Fruit fly (Drosophila melanogaster) whole organism, embryonic: Measurements from ENCODE around the gene vas.
A peak's percentile ranks its signal among the peaks of the same experiment; 100 is the strongest.

Source experiments
- Bgb ChIP-seq: fragments of 200-800 bp; sonication (Bioruptor generic); IDR thresholded peaks from 2 replicates; pipeline ENCODE4 v1.3.6; 2022; ENCODE audit warnings: missing biosample characterization, missing genetic modification characterization; ENCODE audit not compliant: partially characterized antibody
- Blimp-1 ChIP-seq: fragments of 200-800 bp; sonication (Bioruptor generic); optimal IDR thresholded peaks from 3 replicates; lab custom pipeline; 2018; ENCODE audit warnings: missing biosample characterization, missing genetic modification characterization, mild to moderate bottlenecking, moderate library complexity, missing genetic modification reagents
- CG10267 ChIP-seq: fragments of 200-800 bp; sonication (Bioruptor generic); optimal IDR thresholded peaks from 2 replicates; lab custom pipeline; 2018; ENCODE audit warnings: missing biosample characterization, mild to moderate bottlenecking, missing genetic modification characterization, moderate library complexity
- CG11085 ChIP-seq: fragments of 200-800 bp; sonication (Bioruptor generic); IDR thresholded peaks from 2 replicates; pipeline ENCODE4 v1.3.6; 2022; ENCODE audit warnings: missing biosample characterization, missing genetic modification characterization
- CG11247 ChIP-seq: fragments of 200-800 bp; sonication (Bioruptor generic); IDR thresholded peaks from 2 replicates; pipeline ENCODE4 v1.3.6; 2022; ENCODE audit warnings: missing biosample characterization, missing genetic modification characterization
- CG11504 ChIP-seq: fragments of 200-800 bp; sonication (Bioruptor generic); optimal IDR thresholded peaks from 3 replicates; lab custom pipeline; 2019; ENCODE audit warnings: missing biosample characterization, mild to moderate bottlenecking, missing genetic modification characterization, moderate library complexity
- CG12071 ChIP-seq: fragments of 200-800 bp; sonication (Bioruptor generic); optimal IDR thresholded peaks from 3 replicates; lab custom pipeline; 2018; ENCODE audit warnings: missing biosample characterization, mild to moderate bottlenecking, missing genetic modification characterization
- CG1233 ChIP-seq: fragments of 200-800 bp; sonication (Bioruptor generic); optimal IDR thresholded peaks from 4 replicates; lab custom pipeline; 2018; ENCODE audit warnings: missing biosample characterization, mild to moderate bottlenecking, missing genetic modification characterization
- CG12744 ChIP-seq: fragments of 200-800 bp; sonication (Bioruptor generic); optimal IDR thresholded peaks from 2 replicates; lab custom pipeline; 2016; ENCODE audit warnings: missing biosample characterization, missing genetic modification characterization
- CG14050 ChIP-seq: fragments of 200-800 bp; sonication (Bioruptor generic); IDR thresholded peaks from 3 replicates; pipeline ENCODE4 v1.3.6; 2022; ENCODE audit warnings: missing biosample characterization, missing genetic modification characterization
- CG14965 ChIP-seq: fragments of 200-800 bp; sonication (Bioruptor generic); optimal IDR thresholded peaks from 2 replicates; lab custom pipeline; 2016; ENCODE audit warnings: missing biosample characterization, missing genetic modification characterization, borderline replicate concordance
- CG15514 ChIP-seq: fragments of 200-800 bp; sonication (Bioruptor generic); optimal IDR thresholded peaks from 3 replicates; lab custom pipeline; 2017; ENCODE audit warnings: missing biosample characterization, missing genetic modification characterization, mild to moderate bottlenecking, moderate library complexity, missing genetic modification reagents
- CG16779 ChIP-seq: fragments of 200-800 bp; sonication (Bioruptor generic); IDR thresholded peaks from 2 replicates; pipeline ENCODE4 v1.3.6; 2022; ENCODE audit warnings: missing biosample characterization, missing genetic modification characterization
- CG17829 ChIP-seq: fragments of 200-800 bp; optimal IDR thresholded peaks from 2 replicates; lab custom pipeline; 2019; ENCODE audit warnings: missing biosample characterization, mild to moderate bottlenecking, missing genetic modification characterization, moderate library complexity
- CG1832 ChIP-seq: fragments of 200-800 bp; sonication (Bioruptor generic); optimal IDR thresholded peaks from 2 replicates; lab custom pipeline; 2017; ENCODE audit warnings: missing biosample characterization, mild to moderate bottlenecking, missing genetic modification characterization, inconsistent platforms
- CG2678 ChIP-seq: fragments of 200-800 bp; sonication (Bioruptor generic); optimal IDR thresholded peaks from 3 replicates; lab custom pipeline; 2019; ENCODE audit warnings: missing biosample characterization, mild to moderate bottlenecking, missing genetic modification characterization, moderate library complexity
- CG30403 ChIP-seq: fragments of 200-800 bp; sonication (Bioruptor generic); optimal IDR thresholded peaks from 3 replicates; lab custom pipeline; 2016; ENCODE audit warnings: missing biosample characterization, missing genetic modification characterization
- CG31441 ChIP-seq: fragments of 200-800 bp; sonication (Bioruptor generic); IDR thresholded peaks from 2 replicates; pipeline ENCODE4 v1.3.6; 2022; ENCODE audit warnings: missing biosample characterization, missing genetic modification characterization
- CG33557 ChIP-seq: fragments of 200-800 bp; sonication (Bioruptor generic); optimal IDR thresholded peaks from 2 replicates; lab custom pipeline; 2019; ENCODE audit warnings: missing biosample characterization, mild to moderate bottlenecking, missing genetic modification characterization, moderate library complexity
- CG3838 ChIP-seq: fragments of 200-800 bp; sonication (Bioruptor generic); optimal IDR thresholded peaks from 3 replicates; lab custom pipeline; 2016; ENCODE audit warnings: missing biosample characterization, missing genetic modification characterization
- CG4730 ChIP-seq: fragments of 200-800 bp; sonication (Bioruptor generic); IDR thresholded peaks from 2 replicates; pipeline ENCODE4 v1.3.6; 2022; ENCODE audit warnings: missing biosample characterization, missing genetic modification characterization
- CG6175 ChIP-seq: fragments of 200-800 bp; sonication (Bioruptor generic); IDR thresholded peaks from 3 replicates; pipeline ENCODE4 v1.3.6; 2022; ENCODE audit warnings: missing biosample characterization, missing genetic modification characterization
- CG6765 ChIP-seq: fragments of 200-800 bp; sonication (Bioruptor generic); optimal IDR thresholded peaks from 3 replicates; lab custom pipeline; 2017; ENCODE audit warnings: missing biosample characterization, mild to moderate bottlenecking, missing genetic modification characterization
- CG8089 ChIP-seq: fragments of 200-800 bp; sonication (Bioruptor generic); optimal IDR thresholded peaks from 3 replicates; lab custom pipeline; 2016; ENCODE audit warnings: missing biosample characterization, missing genetic modification characterization
- CTCF ChIP-seq: fragments of 200-800 bp; sonication (Bioruptor generic); optimal IDR thresholded peaks from 2 replicates; lab custom pipeline; 2017; ENCODE audit warnings: missing biosample characterization, mild to moderate bottlenecking, missing genetic modification characterization, moderate library complexity
- D19A ChIP-seq: fragments of 200-800 bp; optimal IDR thresholded peaks from 3 replicates; lab custom pipeline; 2019; ENCODE audit warnings: missing biosample characterization, mild to moderate bottlenecking, missing genetic modification characterization, moderate library complexity
- Dip3 ChIP-seq: fragments of 200-800 bp; sonication (Bioruptor generic); optimal IDR thresholded peaks from 3 replicates; lab custom pipeline; 2016; ENCODE audit warnings: missing biosample characterization, missing genetic modification characterization
- Fer3 ChIP-seq: fragments of 200-800 bp; sonication (Bioruptor generic); optimal IDR thresholded peaks from 2 replicates; lab custom pipeline; 2018; ENCODE audit warnings: missing biosample characterization, mild to moderate bottlenecking, missing genetic modification characterization, moderate library complexity
- HHEX ChIP-seq: fragments of 200-800 bp; sonication (Bioruptor generic); optimal IDR thresholded peaks from 3 replicates; lab custom pipeline; 2017; ENCODE audit warnings: missing biosample characterization, mild to moderate bottlenecking, missing genetic modification characterization, missing genetic modification reagents
- HmgZ ChIP-seq: fragments of 200-800 bp; sonication (Bioruptor generic); optimal IDR thresholded peaks from 2 replicates; lab custom pipeline; 2018; ENCODE audit warnings: missing biosample characterization, mild to moderate bottlenecking, missing genetic modification characterization
- Mes4 ChIP-seq: fragments of 200-800 bp; sonication (Bioruptor generic); optimal IDR thresholded peaks from 2 replicates; lab custom pipeline; 2016; ENCODE audit warnings: missing biosample characterization, missing genetic modification characterization
- NK7.1 ChIP-seq: fragments of 200-800 bp; sonication (Bioruptor generic); optimal IDR thresholded peaks from 3 replicates; lab custom pipeline; 2016; ENCODE audit warnings: missing biosample characterization, missing genetic modification characterization
- Scr ChIP-seq: fragments of 200-800 bp; sonication (Bioruptor generic); IDR thresholded peaks from 2 replicates; pipeline ENCODE4 v1.3.6; 2022; ENCODE audit warnings: missing biosample characterization, missing genetic modification characterization; ENCODE audit not compliant: partially characterized antibody
- Six4 ChIP-seq: fragments of 200-800 bp; sonication (Bioruptor generic); optimal IDR thresholded peaks from 2 replicates; lab custom pipeline; 2016; ENCODE audit warnings: missing biosample characterization, missing genetic modification characterization
- Sry-β ChIP-seq: fragments of 200-800 bp; sonication (Bioruptor generic); optimal IDR thresholded peaks from 2 replicates; lab custom pipeline; 2018; ENCODE audit warnings: missing biosample characterization, mild to moderate bottlenecking, missing genetic modification characterization, moderate library complexity
- ato ChIP-seq: fragments of 200-800 bp; sonication (Bioruptor generic); IDR thresholded peaks from 2 replicates; pipeline ENCODE4 v1.3.6; 2022; ENCODE audit warnings: missing biosample characterization, missing genetic modification characterization; ENCODE audit not compliant: partially characterized antibody
- crc ChIP-seq: fragments of 200-800 bp; sonication (Bioruptor generic); optimal IDR thresholded peaks from 2 replicates; lab custom pipeline; 2016; ENCODE audit warnings: missing biosample characterization, missing genetic modification characterization
- croc ChIP-seq: fragments of 200-800 bp; sonication (Bioruptor generic); conservative IDR thresholded peaks from 3 replicates; pipeline ENCODE4 v1.3.6; 2022; ENCODE audit warnings: missing biosample characterization, missing genetic modification characterization
- emc ChIP-seq: fragments of 200-800 bp; sonication (Bioruptor generic); optimal IDR thresholded peaks from 2 replicates; lab custom pipeline; 2016; ENCODE audit warnings: missing biosample characterization, missing genetic modification characterization
- gem ChIP-seq: fragments of 200-800 bp; sonication (Bioruptor generic); optimal IDR thresholded peaks from 2 replicates; lab custom pipeline; 2019; ENCODE audit warnings: missing biosample characterization, mild to moderate bottlenecking, missing genetic modification characterization, moderate library complexity
- gfzf ChIP-seq: fragments of 200-800 bp; sonication (Bioruptor generic); optimal IDR thresholded peaks from 2 replicates; lab custom pipeline; 2016; ENCODE audit warnings: missing biosample characterization, mild to moderate bottlenecking, missing genetic modification characterization, moderate library complexity
- gt ChIP-seq: fragments of 200-800 bp; sonication (Bioruptor generic); IDR thresholded peaks from 2 replicates; pipeline ENCODE4 v1.3.6; 2022; ENCODE audit warnings: missing biosample characterization, missing genetic modification characterization
- mld ChIP-seq: fragments of 200-800 bp; sonication (Bioruptor generic); IDR thresholded peaks from 3 replicates; pipeline ENCODE4 v1.3.6; 2022; ENCODE audit warnings: missing biosample characterization, missing genetic modification characterization; ENCODE audit not compliant: partially characterized antibody
- pan ChIP-seq, 4 experiments: fragments of >200 bp in 3 of 4; fragments of 200-800 bp in 1 of 4; sonication (Bioruptor generic) in 1 of 4; optimal IDR thresholded peaks in 3 of 4; IDR thresholded peaks in 1 of 4; 2 replicates each; pipeline versions ENCODE4 v1.3.6 to Lab custom; 2017 to 2022; ENCODE audit warnings: missing biosample characterization in 2 of 4, missing genetic modification characterization in 2 of 4, mixed read lengths in 1 of 4
- pb ChIP-seq: fragments of 200-800 bp; sonication (Bioruptor generic); optimal IDR thresholded peaks from 3 replicates; lab custom pipeline; 2016; ENCODE audit warnings: missing biosample characterization, missing genetic modification characterization
- psq ChIP-seq: fragments of 200-800 bp; sonication (Bioruptor generic); optimal IDR thresholded peaks from 2 replicates; lab custom pipeline; 2017; ENCODE audit warnings: missing biosample characterization, missing genetic modification characterization
- sens-2 ChIP-seq: fragments of 200-800 bp; sonication (Bioruptor generic); IDR thresholded peaks from 2 replicates; pipeline ENCODE4 v1.3.6; 2022; ENCODE audit warnings: missing biosample characterization, missing genetic modification characterization
- slou ChIP-seq: fragments of 200-800 bp; sonication (Bioruptor generic); optimal IDR thresholded peaks from 3 replicates; lab custom pipeline; 2016; ENCODE audit warnings: missing biosample characterization, missing genetic modification characterization
- stc ChIP-seq: fragments of 200-800 bp; sonication (Bioruptor generic); IDR thresholded peaks from 2 replicates; pipeline ENCODE4 v1.3.6; 2022; ENCODE audit warnings: missing biosample characterization, missing genetic modification characterization
- twi ChIP-seq: fragments of 200-800 bp; optimal IDR thresholded peaks from 2 replicates; lab custom pipeline; 2019; ENCODE audit warnings: missing biosample characterization, mild to moderate bottlenecking, missing genetic modification characterization, moderate library complexity
- wek ChIP-seq: fragments of 200-800 bp; sonication (Bioruptor generic); optimal IDR thresholded peaks from 3 replicates; lab custom pipeline; 2018; ENCODE audit warnings: missing biosample characterization, mild to moderate bottlenecking, missing genetic modification characterization, moderate library complexity

The vas gene

DNA sequence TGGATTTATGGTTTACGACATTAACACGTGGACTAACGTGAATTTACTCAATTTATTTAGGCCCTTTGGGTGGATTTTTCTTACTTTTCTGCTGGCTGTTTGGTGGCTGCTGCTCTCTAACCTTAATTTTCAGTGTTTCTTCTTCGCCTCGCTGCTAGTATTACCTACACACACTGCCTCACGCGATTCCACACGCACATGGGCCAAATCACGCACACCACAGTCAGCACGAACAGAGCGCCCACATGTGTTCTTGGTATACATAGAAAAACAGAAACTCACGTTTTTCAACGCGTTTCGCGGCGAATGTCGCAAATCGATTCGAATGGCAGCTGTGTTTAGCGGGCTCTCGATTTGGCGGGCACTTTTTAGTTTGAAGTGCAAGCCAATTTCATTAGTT, 6.4 kb downstream of the vas start (continued):
- TF ChIP-seq gt (no peak), Blimp-1 (GFP tag; lab: Kevin White, UChicago) (no peak), slou (GFP tag; lab: Kevin White, UChicago) (no peak), Bgb (peak; percentile 95), Sry-β (GFP tag; lab: Kevin White, UChicago) (peak; percentile 9), twi (tag; lab: Kevin White, UChicago) (peak; percentile 98), Dip3 (GFP tag; lab: Kevin White, UChicago) (peak; percentile 13), Mes4 (GFP tag; lab: Kevin White, UChicago) (peak; percentile 17), CG11247 (GFP tag; lab: Robert Waterston, UW) (no peak), gfzf (peak; percentile 53), CG1832 (no peak), CG3838 (GFP tag; lab: Kevin White, UChicago) (no peak), crc (no peak), ato (GFP tag; lab: Robert Waterston, UW) (peak; percentile 78), wek (GFP tag; lab: Kevin White, UChicago) (no peak), CG30403 (GFP tag; lab: Kevin White, UChicago) (peak; percentile 15), pb (GFP tag; lab: Kevin White, UChicago) (no peak), Six4 (GFP tag; lab: Kevin White, UChicago) (no peak), Fer3 (tag; lab: Kevin White, UChicago) (peak; percentile 44), CG8089 (GFP tag; lab: Kevin White, UChicago) (no peak), CG1233 (GFP tag; lab: Kevin White, UChicago) (peak; percentile 6), D19A (tag; lab: Kevin White, UChicago) (peak; percentile 51), sens-2 (GFP tag; lab: Robert Waterston, UW) (no peak), NK7.1 (GFP tag; lab: Kevin White, UChicago) (no peak), CG14965 (GFP tag; lab: Kevin White, UChicago) (no peak), Scr (GFP tag; lab: Robert Waterston, UW) (peak; percentile 75), HHEX (GFP tag; lab: Kevin White, UChicago) (peak; percentile 17), CG33557 (GFP tag; lab: Kevin White, UChicago) (peak; percentile 27), CG15514 (GFP tag; lab: Kevin White, UChicago) (peak; percentile 87), CG12744 (no peak), CG31441 (GFP tag; lab: Robert Waterston, UW) (0 out of 2 replicates have a peak, but pooled peaks have one; percentile 26), CG12071 (GFP tag; lab: Kevin White, UChicago) (no peak), psq (GFP tag; lab: Kevin White, UChicago) (peak; percentile 49), HmgZ (tag; lab: Kevin White, UChicago) (peak; percentile 97), croc (GFP tag; lab: Robert Waterston, UW) (no peak), CG4730 (GFP tag; lab: Robert Waterston, UW) (peak; percentile 97), CG6175 (GFP tag; lab: Robert Waterston, UW) (no peak), CG11504 (tag; lab: Kevin White, UChicago) (peak; percentile 51), CG11085 (GFP tag; lab: Robert Waterston, UW) (peak; percentile 31; the same call in 1 of the 2 replicates), pan (optimal IDR thresholded peaks at IDR 0.05; lab: Kevin White, UChicago) (no peak), pan (GFP tag; optimal IDR thresholded peaks at IDR 0.05 in 1 of 2, IDR thresholded peaks at IDR 0.05 in 1 of 2) (no peak), gem (tag; lab: Kevin White, UChicago) (peak; percentile 15), CG14050 (no peak), CG17829 (tag; lab: Kevin White, UChicago) (peak; percentile 79), CG2678 (no peak), emc (no peak), CG6765 (GFP tag; lab: Kevin White, UChicago) (no peak), CG10267 (tag; lab: Kevin White, UChicago) (peak; percentile 83), CG16779 (GFP tag; lab: Robert Waterston, UW) (no peak), mld (GFP tag; lab: Robert Waterston, UW) (peak; percentile 76), stc (GFP tag; lab: Robert Waterston, UW) (peak; percentile 25; the same call in 1 of the 2 replicates), CTCF (GFP tag; lab: Kevin White, UChicago) (peak; percentile 61)
